Worm (Caenorhabditis elegans): Measurements from ENCODE around the gene jmjd-3.3.
"Not testable (repeated sequence)": the region's sequence is repeated elsewhere in the genome, so short reads cannot be mapped to it uniquely, and the experiment has no call there.

jmjd-3.3 gene

ce11 chrX:13419884-13420339, 16.3 kb upstream of the jmjd-3.3 start, which contains the start of gene C29F7.3:
Gene C29F7.3, minus strand, starts transcription at chrX:13419934.
- peak; percentile 21 for TF ChIP-seq blmp-1 (tag; optimal IDR thresholded peaks at IDR 0.05)
- peak; percentile 12 for TF ChIP-seq hlh-1 (tag; optimal IDR thresholded peaks at IDR 0.05)
- peak; percentile 28 for TF ChIP-seq ham-2 (GFP tag; optimal IDR thresholded peaks at IDR 0.05)
- no peak for TF ChIP-seq mab-5 (tag; optimal IDR thresholded peaks at IDR 0.05)
- TF ChIP-seq ceh-39 (tag; optimal IDR thresholded peaks at IDR 0.05), result no peak
- TF ChIP-seq unc-62 (GFP tag; optimal IDR thresholded peaks at IDR 0.05), result peak; percentile 70
- peak; percentile 26 for TF ChIP-seq ces-1 (GFP tag; optimal IDR thresholded peaks at IDR 0.05)
- no peak for TF ChIP-seq tbx-8 (GFP tag; optimal IDR thresholded peaks at IDR 0.05)
- TF ChIP-seq mep-1 (tag; optimal IDR thresholded peaks at IDR 0.05), result peak; percentile 15

DNA sequence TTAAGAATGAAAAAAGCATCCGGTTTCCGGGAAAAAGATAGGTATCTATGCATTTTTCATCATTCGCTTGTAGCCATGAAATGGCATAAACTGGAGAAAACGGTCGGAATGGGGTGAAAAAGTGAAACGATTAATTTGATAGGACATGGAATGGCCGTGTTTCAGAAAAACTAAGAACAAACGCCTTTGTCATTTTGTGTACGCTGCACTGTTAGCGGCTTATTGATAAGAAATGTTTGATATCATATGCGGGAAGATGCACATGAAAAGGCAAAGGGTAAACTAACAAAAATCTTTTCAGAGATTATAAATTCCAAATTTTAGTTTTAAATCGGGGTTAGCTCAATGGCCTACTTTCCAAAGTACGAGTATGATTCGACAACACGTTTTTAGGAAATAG, 15.2 kb upstream of the jmjd-3.3 start:
- TF ChIP-seq unc-39 (tag; optimal IDR thresholded peaks at IDR 0.05) (no peak), sem-2 (GFP tag; optimal IDR thresholded peaks at IDR 0.05) (no peak), ztf-11 (tag; optimal IDR thresholded peaks at IDR 0.05) (no peak), mep-1 (tag; optimal IDR thresholded peaks at IDR 0.05) (no peak), zip-8 (tag; optimal IDR thresholded peaks at IDR 0.05) (no peak), lin-32 (GFP tag; optimal IDR thresholded peaks at IDR 0.05) (no peak), nhr-2 (tag; optimal IDR thresholded peaks at IDR 0.05) (no peak), unc-120 (tag; optimal IDR thresholded peaks at IDR 0.05; ENCODE audit: poor library complexity, severe bottlenecking) (no peak)

DNA sequence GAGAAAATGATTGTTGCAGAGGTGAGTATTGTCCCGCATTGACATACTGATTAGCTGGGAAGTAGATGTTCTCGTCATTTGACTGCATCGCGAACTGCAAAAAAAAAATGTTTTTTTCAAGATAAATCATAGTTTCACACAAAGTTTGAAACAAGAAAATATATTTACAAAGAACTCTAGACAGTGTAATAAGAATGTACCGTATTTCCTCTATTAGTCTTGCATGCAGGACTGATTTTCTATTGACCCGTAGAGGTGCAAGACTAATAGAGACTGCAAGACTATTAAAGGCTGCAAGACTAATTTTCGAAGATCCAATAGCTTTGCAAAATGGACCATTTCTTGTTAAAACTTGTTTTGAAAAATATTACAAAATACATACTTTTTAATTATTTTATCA, 12.9 kb upstream of the jmjd-3.3 start, which contains the start of gene fkh-3:
Gene fkh-3 (minus strand): TSS at position 101 of the 400 bp plus-strand sequence.
- no peak for TF ChIP-seq snpc-4 (tag; optimal IDR thresholded peaks at IDR 0.05)
- no peak for TF ChIP-seq M03D4.4 (tag; optimal IDR thresholded peaks at IDR 0.05)
- no peak for TF ChIP-seq ceh-43 (GFP tag; optimal IDR thresholded peaks at IDR 0.05)
- TF ChIP-seq cnd-1 (tag; optimal IDR thresholded peaks at IDR 0.05), result no peak
- TF ChIP-seq unc-39 (tag; optimal IDR thresholded peaks at IDR 0.05), result no peak
- TF ChIP-seq elt-3 (tag; optimal IDR thresholded peaks at IDR 0.05), result no peak
- no peak for TF ChIP-seq tbx-8 (GFP tag; optimal IDR thresholded peaks at IDR 0.05)

DNA sequence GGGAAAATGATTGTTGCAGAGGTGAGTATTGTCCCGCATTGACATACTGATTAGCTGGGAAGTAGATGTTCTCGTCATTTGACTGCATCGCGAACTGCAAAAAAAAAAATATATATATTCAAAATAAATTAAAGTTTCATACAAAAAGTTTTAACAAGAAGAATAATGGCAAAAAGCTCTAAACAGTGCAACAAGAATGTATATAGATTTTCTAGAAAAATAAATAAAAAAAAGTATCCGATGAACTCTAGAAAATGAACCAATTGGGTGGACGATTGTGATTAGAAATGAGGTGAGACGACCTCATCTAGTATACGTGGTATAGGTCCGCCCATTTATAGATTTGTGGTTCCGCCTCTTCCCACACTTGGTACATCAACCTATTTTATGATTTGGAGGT, 7.5 kb upstream of the jmjd-3.3 start, which contains the start of gene fkh-4:
Gene fkh-4 (minus strand): TSS at position 101 of the 400 bp plus-strand sequence.
- TF ChIP-seq elt-1 (tag; optimal IDR thresholded peaks at IDR 0.05; ENCODE audit: borderline replicate concordance, insufficient read depth); ceh-43 (GFP tag; optimal IDR thresholded peaks at IDR 0.05); zip-8 (tag; optimal IDR thresholded peaks at IDR 0.05): not testable (repeated sequence)

- TF ChIP-seq pha-4, cnd-1, nhr-12 (tag; optimal IDR thresholded peaks at IDR 0.05): not testable (repeated sequence)
Observed at ce11 chrX:13431388-13431787, 4.8 kb upstream of the jmjd-3.3 start, which contains the start of gene C29F7.10. Gene C29F7.10, minus strand, starts transcription at chrX:13431488.

DNA sequence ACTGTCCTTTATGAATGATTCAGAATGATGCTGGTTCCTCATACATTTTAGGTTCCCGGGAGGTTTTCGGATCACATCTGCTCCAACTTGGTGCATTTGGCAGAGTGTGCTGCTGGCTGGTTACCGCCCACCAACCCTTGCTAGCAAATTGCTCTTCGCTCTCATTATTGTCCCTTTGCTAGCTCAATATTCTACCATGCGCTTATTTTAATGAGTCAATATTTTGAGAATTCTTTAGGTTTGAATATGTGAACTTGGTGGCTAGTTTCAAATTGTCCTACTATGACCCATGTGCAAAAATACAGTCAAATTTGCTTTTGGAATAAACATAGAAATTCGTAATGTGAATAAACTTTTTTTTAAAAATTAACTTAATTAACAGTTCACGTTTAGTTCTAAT, 1.1 kb upstream of the jmjd-3.3 start:
- TF ChIP-seq pha-4 (tag; optimal IDR thresholded peaks at IDR 0.05) (no peak), ces-1 (GFP tag; optimal IDR thresholded peaks at IDR 0.05) (no peak)

DNA sequence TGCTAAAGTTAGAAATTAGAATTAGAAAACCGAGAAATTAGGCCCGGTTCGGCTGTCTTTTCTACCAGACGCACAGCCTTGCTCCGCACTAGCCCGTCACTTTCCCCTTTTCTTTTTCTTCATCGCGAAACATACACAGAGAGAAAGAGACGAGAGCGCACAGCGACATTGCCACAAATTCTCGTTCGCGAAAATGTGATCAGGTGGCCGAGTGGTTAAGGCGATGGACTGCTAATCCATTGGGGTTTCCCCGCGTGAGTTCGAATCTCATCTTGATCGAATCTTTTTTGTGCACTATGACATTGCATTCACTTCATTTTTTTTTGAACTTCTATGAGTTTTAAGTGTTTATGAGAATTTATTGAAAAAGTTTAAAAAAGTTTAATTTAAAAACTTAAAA, 6.2 kb downstream of the jmjd-3.3 start:
- peak; percentile 15 for TF ChIP-seq cnd-1 (tag; optimal IDR thresholded peaks at IDR 0.05)
- TF ChIP-seq nhr-12 (tag; optimal IDR thresholded peaks at IDR 0.05), result no peak
- no peak for TF ChIP-seq mls-2 (tag; optimal IDR thresholded peaks at IDR 0.05)
- peak; percentile 21 for TF ChIP-seq ceh-83 (GFP tag; optimal IDR thresholded peaks at IDR 0.05)
- TF ChIP-seq sptf-1 (tag; optimal IDR thresholded peaks at IDR 0.05), result peak; percentile 23
- peak; percentile 3 for TF ChIP-seq mep-1 (tag; optimal IDR thresholded peaks at IDR 0.05)
- peak; percentile 32 for TF ChIP-seq ces-1 (GFP tag; optimal IDR thresholded peaks at IDR 0.05)
- TF ChIP-seq drap-1 (GFP tag; optimal IDR thresholded peaks at IDR 0.05), result peak; percentile 46
- TF ChIP-seq lsy-2 (tag; optimal IDR thresholded peaks at IDR 0.05), result no peak
